Worm (Caenorhabditis elegans) whole organism, L4 larva: ENCODE results near the gene clec-139.

Experiments used
- F10B5.3 ChIP-seq: sonication (generic microtip); optimal IDR thresholded peaks from 2 replicates; lab custom pipeline; 2016; ENCODE audit warnings: mild to moderate bottlenecking, missing genetic modification characterization, missing compliant biosample characterization
- F37D6.2 ChIP-seq: sonication (generic microtip); optimal IDR thresholded peaks from 2 replicates; lab custom pipeline; 2016; ENCODE audit warnings: mild to moderate bottlenecking, missing genetic modification characterization, missing compliant biosample characterization
- F44E2.7 ChIP-seq: fragments of 200-800 bp; sonication (Bioruptor generic); IDR thresholded peaks from 2 replicates; pipeline ENCODE4 v2.1.2; 2022; ENCODE audit warnings: missing genetic modification characterization, missing compliant biosample characterization
- T20F7.1 ChIP-seq: fragments of 200-800 bp; sonication (Bioruptor generic); optimal IDR thresholded peaks from 2 replicates; lab custom pipeline; 2018; ENCODE audit warnings: mild to moderate bottlenecking, missing genetic modification characterization, missing compliant biosample characterization
- T26A8.4 ChIP-seq: fragments of 200-800 bp; sonication (Bioruptor generic); IDR thresholded peaks from 2 replicates; pipeline ENCODE4 v1.3.6; 2022; ENCODE audit warnings: missing genetic modification characterization, missing compliant biosample characterization
- Y48G9A.11 ChIP-seq: fragments of 200-800 bp; sonication (Bioruptor generic); IDR thresholded peaks from 2 replicates; pipeline ENCODE4 v1.3.6; 2022; ENCODE audit warnings: missing genetic modification reagents, missing genetic modification characterization, missing compliant biosample characterization
- ZK337.2 ChIP-seq: fragments of 200-800 bp; sonication (Bioruptor generic); IDR thresholded peaks from 2 replicates; pipeline ENCODE4 v1.3.6; 2022; ENCODE audit warnings: missing genetic modification reagents, missing genetic modification characterization, missing compliant biosample characterization
- aha-1 ChIP-seq: fragments of 150-350 bp; peaks from one replicate; lab custom pipeline; 2014; ENCODE audit warnings: missing biosample characterization, missing genetic modification characterization
- attf-4 ChIP-seq: sonication (generic microtip); optimal IDR thresholded peaks from 3 replicates; lab custom pipeline; 2017; ENCODE audit warnings: missing biosample characterization, missing genetic modification characterization
- ceh-20 ChIP-seq: fragments of 200-800 bp; sonication (Bioruptor generic); IDR thresholded peaks from 2 replicates; pipeline ENCODE4 v1.3.6; 2022; ENCODE audit warnings: missing genetic modification reagents, missing genetic modification characterization, missing compliant biosample characterization
- ceh-44 ChIP-seq: fragments of 200-800 bp; sonication (Bioruptor generic); IDR thresholded peaks from 2 replicates; pipeline ENCODE4 v1.3.6; 2022; ENCODE audit warnings: missing genetic modification reagents, missing genetic modification characterization, missing compliant biosample characterization
- ceh-62 ChIP-seq: sonication (generic microtip); optimal IDR thresholded peaks from 2 replicates; lab custom pipeline; 2017; ENCODE audit warnings: missing biosample characterization, missing genetic modification characterization
- ces-1 ChIP-seq: fragments of 150-350 bp; sonication (generic microtip); optimal IDR thresholded peaks from 4 replicates; lab custom pipeline; 2014; ENCODE audit warnings: missing biosample characterization, missing genetic modification reagents, missing genetic modification characterization
- daf-16 ChIP-seq, 3 experiments: sonication (generic microtip); optimal IDR thresholded peaks; 2 replicates each; lab custom pipeline; 2016 to 2017; ENCODE audit warnings: missing genetic modification characterization in 3 of 3, missing genetic modification reagents in 3 of 3, mild to moderate bottlenecking in 2 of 3, missing compliant biosample characterization in 2 of 3, missing biosample characterization in 1 of 3, moderate library complexity in 1 of 3
- dmd-6 ChIP-seq: fragments of 200-800 bp; sonication (Bioruptor generic); IDR thresholded peaks from 2 replicates; pipeline ENCODE4 v1.3.6; 2022; ENCODE audit warnings: missing genetic modification reagents, missing genetic modification characterization, missing compliant biosample characterization
- dmd-8 ChIP-seq: fragments of 200-800 bp; sonication (Bioruptor generic); IDR thresholded peaks from 2 replicates; pipeline ENCODE4 v1.3.6; 2022; ENCODE audit warnings: missing genetic modification characterization, missing compliant biosample characterization
- dmd-9 ChIP-seq: fragments of 200-800 bp; sonication (Bioruptor generic); IDR thresholded peaks from 2 replicates; pipeline ENCODE4 v1.3.6; 2022; ENCODE audit warnings: missing genetic modification reagents, missing genetic modification characterization, missing compliant biosample characterization
- dpl-1 ChIP-seq: fragments of 150-350 bp; optimal IDR thresholded peaks from 2 replicates; lab custom pipeline; 2014; ENCODE audit warnings: missing biosample characterization, missing genetic modification reagents, missing genetic modification characterization
- duxl-1 ChIP-seq: sonication (generic microtip); optimal IDR thresholded peaks from 2 replicates; lab custom pipeline; 2016; ENCODE audit warnings: mild to moderate bottlenecking, missing genetic modification characterization, moderate library complexity, missing compliant biosample characterization; ENCODE audit not compliant: poor library complexity
- dve-1 ChIP-seq: sonication (generic microtip); optimal IDR thresholded peaks from 2 replicates; lab custom pipeline; 2017; ENCODE audit warnings: antibody characterized with exemption, mild to moderate bottlenecking, missing genetic modification characterization, missing compliant biosample characterization; ENCODE audit not compliant: insufficient read depth
- gei-8 ChIP-seq: fragments of 200-800 bp; sonication (Bioruptor generic); optimal IDR thresholded peaks from 2 replicates; lab custom pipeline; 2018; ENCODE audit warnings: mild to moderate bottlenecking, missing genetic modification characterization, missing compliant biosample characterization
- hif-1 ChIP-seq, 2 experiments: sonication (generic microtip); optimal IDR thresholded peaks; 2 replicates each; lab custom pipeline; 2016 to 2017; ENCODE audit warnings: missing compliant biosample characterization in 2 of 2, missing genetic modification characterization in 2 of 2, missing genetic modification reagents in 2 of 2, missing genotype in 2 of 2, mild to moderate bottlenecking in 1 of 2
- hlh-11 ChIP-seq: fragments of 200-800 bp; sonication (Bioruptor generic); optimal IDR thresholded peaks from 2 replicates; lab custom pipeline; 2018; ENCODE audit warnings: mild to moderate bottlenecking, missing genetic modification characterization, missing compliant biosample characterization
- hlh-30 ChIP-seq: sonication (generic microtip); optimal IDR thresholded peaks from 2 replicates; lab custom pipeline; 2017; ENCODE audit warnings: antibody characterized with exemption, mild to moderate bottlenecking, missing genetic modification characterization, missing compliant biosample characterization; ENCODE audit not compliant: insufficient read depth
- hmg-1.1 ChIP-seq: fragments of 200-800 bp; sonication (Bioruptor generic); IDR thresholded peaks from 2 replicates; pipeline ENCODE4 v1.3.6; 2022; ENCODE audit warnings: missing genetic modification reagents, missing genetic modification characterization, missing compliant biosample characterization
- jun-1 ChIP-seq: fragments of 150-350 bp; optimal IDR thresholded peaks from 2 replicates; lab custom pipeline; 2014; ENCODE audit warnings: missing biosample characterization, missing genetic modification reagents, missing genetic modification characterization
- lin-1 ChIP-seq: fragments of 200-800 bp; sonication (Bioruptor generic); IDR thresholded peaks from 2 replicates; pipeline ENCODE4 v1.3.6; 2022; ENCODE audit warnings: missing genetic modification reagents, missing genetic modification characterization, missing compliant biosample characterization
- lin-13 ChIP-seq: fragments of 150-350 bp; optimal IDR thresholded peaks from 2 replicates; lab custom pipeline; 2014; ENCODE audit warnings: missing biosample characterization, missing genetic modification reagents, missing genetic modification characterization
- lin-38 ChIP-seq: fragments of 200-800 bp; sonication (Bioruptor generic); IDR thresholded peaks from 2 replicates; pipeline ENCODE4 v1.3.6; 2022; ENCODE audit warnings: missing genetic modification reagents, missing genetic modification characterization, missing compliant biosample characterization
- lir-3 ChIP-seq: sonication (generic microtip); optimal IDR thresholded peaks from 2 replicates; lab custom pipeline; 2016; ENCODE audit warnings: mild to moderate bottlenecking, missing genetic modification characterization, missing compliant biosample characterization
- lsy-2 ChIP-seq, 2 experiments: fragments of 150-350 bp in 1 of 2; sonication (generic microtip) in 1 of 2; optimal IDR thresholded peaks; 2 replicates each; lab custom pipeline; 2014 to 2017; ENCODE audit warnings: missing biosample characterization in 2 of 2, missing genetic modification characterization in 2 of 2
- madf-5 ChIP-seq, 2 experiments: fragments of 200-800 bp; sonication (Bioruptor generic); IDR thresholded peaks; 2 replicates each; pipeline ENCODE4 v1.3.6; 2022; ENCODE audit warnings: missing compliant biosample characterization in 2 of 2, missing genetic modification characterization in 2 of 2
- madf-9 ChIP-seq: fragments of 200-800 bp; sonication (Bioruptor generic); conservative IDR thresholded peaks from 2 replicates; pipeline ENCODE4 v1.3.6; 2022; ENCODE audit warnings: missing genetic modification reagents, missing genetic modification characterization, missing compliant biosample characterization
- mdl-1 ChIP-seq, 2 experiments: fragments of 150-350 bp in 1 of 2; sonication (generic microtip) in 1 of 2; optimal IDR thresholded peaks; 2 replicates each; lab custom pipeline; 2014 to 2017; ENCODE audit warnings: missing biosample characterization in 2 of 2, missing genetic modification characterization in 2 of 2
- mep-1 ChIP-seq: fragments of 150-350 bp; sonication (generic microtip); optimal IDR thresholded peaks from 3 replicates; lab custom pipeline; 2014; ENCODE audit warnings: missing biosample characterization, missing genetic modification characterization
- mes-2 ChIP-seq: sonication (generic microtip); optimal IDR thresholded peaks from 2 replicates; lab custom pipeline; 2016; ENCODE audit warnings: missing genotype, mild to moderate bottlenecking, missing genetic modification characterization, missing compliant biosample characterization; ENCODE audit not compliant: poor library complexity, severe bottlenecking
- mxl-2 ChIP-seq: fragments of 200-800 bp; sonication (Bioruptor generic); conservative IDR thresholded peaks from 2 replicates; pipeline ENCODE4 v1.3.6; 2022; ENCODE audit warnings: missing genetic modification reagents, missing genetic modification characterization, missing compliant biosample characterization
- nhr-11 ChIP-seq: fragments of 150-350 bp; optimal IDR thresholded peaks from 2 replicates; lab custom pipeline; 2014; ENCODE audit warnings: missing biosample characterization, missing genetic modification characterization
- nhr-28 ChIP-seq: fragments of 150-350 bp; optimal IDR thresholded peaks from 2 replicates; lab custom pipeline; 2014; ENCODE audit warnings: missing biosample characterization, missing genetic modification characterization
- nhr-6 ChIP-seq: fragments of 150-350 bp; optimal IDR thresholded peaks from 2 replicates; lab custom pipeline; 2014; ENCODE audit warnings: missing biosample characterization, missing genetic modification characterization
- php-3 ChIP-seq: fragments of 200-800 bp; sonication (Bioruptor generic); IDR thresholded peaks from 2 replicates; pipeline ENCODE4 v1.3.6; 2022; ENCODE audit warnings: missing genetic modification reagents, missing genetic modification characterization, missing compliant biosample characterization
- skn-1 ChIP-seq: fragments of 150-350 bp; optimal IDR thresholded peaks from 2 replicates; lab custom pipeline; 2014; ENCODE audit warnings: missing biosample characterization, missing genetic modification characterization
- snpc-4 ChIP-seq: fragments of 150-350 bp; optimal IDR thresholded peaks from 2 replicates; lab custom pipeline; 2014; ENCODE audit warnings: missing biosample characterization, missing genetic modification characterization
- spr-1 ChIP-seq: sonication (generic microtip); optimal IDR thresholded peaks from 2 replicates; lab custom pipeline; 2016; ENCODE audit warnings: mild to moderate bottlenecking, missing genetic modification characterization, missing compliant biosample characterization
- tra-1 ChIP-seq: fragments of 200-800 bp; sonication (Bioruptor generic); IDR thresholded peaks from 2 replicates; pipeline ENCODE4 v1.3.6; 2022; ENCODE audit warnings: missing genetic modification reagents, missing genetic modification characterization, missing compliant biosample characterization
- zfp-3 ChIP-seq: fragments of 200-800 bp; sonication (Bioruptor generic); conservative IDR thresholded peaks from 2 replicates; pipeline ENCODE4 v1.3.6; 2022; ENCODE audit warnings: missing genetic modification reagents, missing genetic modification characterization, missing compliant biosample characterization
- ztf-11 ChIP-seq: fragments of 150-350 bp; optimal IDR thresholded peaks from 2 replicates; lab custom pipeline; 2014; ENCODE audit warnings: missing biosample characterization, missing genetic modification characterization
- ztf-7 ChIP-seq: fragments of 150-350 bp; optimal IDR thresholded peaks from 2 replicates; lab custom pipeline; 2014; ENCODE audit warnings: missing biosample characterization, missing genetic modification characterization

The clec-139 gene

ce11 chrII:4604149-4604548, 17.4 kb downstream of the clec-139 start (continued):
- TF ChIP-seq ces-1 (GFP tag; lab: Kevin White, UChicago) (no peak), F10B5.3 (tag; lab: Kevin White, UChicago) (no peak), F44E2.7 (GFP tag; lab: Robert Waterston, UW) (no peak), lsy-2 (tag; optimal IDR thresholded peaks at IDR 0.05; lab: Kevin White, UChicago) (peak in 1 of 2 experiments; percentile 46)

ce11 chrII:4603035-4603434, 18.5 kb downstream of the clec-139 start, which contains the start of gene F35D11.4:
Gene F35D11.4, plus strand, starts transcription at chrII:4603427.
- TF ChIP-seq dve-1 (tag; lab: Kevin White, UChicago) (peak; percentile 78), attf-4 (no peak), tra-1 (0 out of 2 replicates have a peak, but pooled peaks have one; percentile 35), ceh-62 (tag; lab: Kevin White, UChicago) (no peak), spr-1 (tag; lab: Kevin White, UChicago) (no peak), mes-2 (peak; percentile 99), F37D6.2 (tag; lab: Kevin White, UChicago) (peak; percentile 6), mdl-1 (tag; optimal IDR thresholded peaks at IDR 0.05; lab: Kevin White, UChicago) (peak in 1 of 2 experiments; percentile 7), hmg-1.1 (GFP tag; lab: Robert Waterston, UW) (peak; percentile 46; the same call in 1 of the 2 replicates), lin-1 (GFP tag; lab: Robert Waterston, UW) (0 out of 2 replicates have a peak, but pooled peaks have one; percentile 20), T26A8.4 (GFP tag; lab: Robert Waterston, UW) (peak; percentile 29; the same call in 1 of the 2 replicates), jun-1 (tag; lab: Kevin White, UChicago) (no peak), madf-9 (GFP tag; lab: Robert Waterston, UW) (peak; percentile 65), lin-13 (GFP tag; lab: Kevin White, UChicago) (peak; percentile 35), hlh-11 (tag; lab: Kevin White, UChicago) (peak; percentile 71), dmd-6 (GFP tag; lab: Robert Waterston, UW) (peak; percentile 82), Y48G9A.11 (GFP tag; lab: Robert Waterston, UW) (peak; percentile 69), T20F7.1 (peak; percentile 18), nhr-6 (tag; lab: Kevin White, UChicago) (peak; percentile 78), lir-3 (tag; lab: Kevin White, UChicago) (no peak), daf-16 (GFP tag; optimal IDR thresholded peaks at IDR 0.05; lab: Kevin White, UChicago) (peak in 1 of 2 experiments; percentile 21), daf-16 (tag; optimal IDR thresholded peaks at IDR 0.05; lab: Kevin White, UChicago) (peak; percentile 65), ceh-44 (GFP tag; lab: Robert Waterston, UW) (peak; percentile 33; the same call in 1 of the 2 replicates), mxl-2 (GFP tag; lab: Robert Waterston, UW) (0 out of 2 replicates have a peak, but pooled peaks have one; percentile 19), php-3 (GFP tag; lab: Robert Waterston, UW) (no peak), dmd-8 (GFP tag; lab: Robert Waterston, UW) (no peak), gei-8 (GFP tag; lab: Kevin White, UChicago) (no peak), duxl-1 (tag; lab: Kevin White, UChicago) (peak; percentile 76), hif-1 (tag; optimal IDR thresholded peaks at IDR 0.05; lab: Kevin White, UChicago) (peak in 1 of 2 experiments; percentile 89), nhr-11 (peak; percentile 15), ZK337.2 (GFP tag; lab: Robert Waterston, UW) (peak; percentile 95), zfp-3 (no peak), lin-38 (peak; percentile 65), dpl-1 (GFP tag; lab: Kevin White, UChicago) (peak; percentile 94), snpc-4 (tag; lab: Kevin White, UChicago) (no peak), aha-1 (peak; percentile 99), skn-1 (no peak), dmd-9 (peak; percentile 77), nhr-28 (tag; lab: Kevin White, UChicago) (peak; percentile 47), madf-5 (GFP tag; IDR thresholded peaks at IDR 0.05; lab: Robert Waterston, UW) (no peak; a peak in 1 of 4 replicates), ceh-20 (GFP tag; lab: Robert Waterston, UW) (peak; percentile 56; the same call in 1 of the 2 replicates), ztf-11 (tag; lab: Kevin White, UChicago) (no peak), ztf-7 (tag; lab: Kevin White, UChicago) (no peak), mep-1 (tag; lab: Kevin White, UChicago) (peak; percentile 70), hlh-30 (tag; lab: Kevin White, UChicago) (peak; percentile 55)
